Fruit fly (Drosophila melanogaster) whole organism: ENCODE data around the gene CG8852.

Experiments used
- CG8478 ChIP-seq: fragments of >200 bp; optimal IDR thresholded peaks from 2 replicates; lab custom pipeline; 2018; ENCODE audit warnings: inconsistent platforms
- Dll ChIP-seq: fragments of >200 bp; optimal IDR thresholded peaks from 2 replicates; lab custom pipeline; 2017
- pan ChIP-seq: fragments of >200 bp; optimal IDR thresholded peaks from 2 replicates; lab custom pipeline; 2017
- psq ChIP-seq: fragments of >200 bp; optimal IDR thresholded peaks from 2 replicates; lab custom pipeline; 2017

dm6 chr2L:3548879-3549278 is 23.9 kb downstream of the CG8852 start:
- no peak for TF ChIP-seq CG8478 (lab: Kevin White, UChicago)
- TF ChIP-seq Dll, result no peak
- no peak for TF ChIP-seq psq (lab: Kevin White, UChicago)
- no peak for TF ChIP-seq pan (lab: Kevin White, UChicago)
